Worm (Caenorhabditis elegans) whole organism, young adult: ENCODE measurements around the gene vha-11.

ENCODE experiments used
- C17E4.6 ChIP-seq: fragments of 200-800 bp; sonication (Bioruptor generic); IDR thresholded peaks from 2 replicates; pipeline ENCODE4 v1.3.6; 2022; ENCODE audit warnings: missing genetic modification reagents, missing genetic modification characterization, missing compliant biosample characterization
- F33H1.4 ChIP-seq: fragments of 200-800 bp; sonication (Bioruptor generic); IDR thresholded peaks from 2 replicates; pipeline ENCODE4 v1.3.6; 2022; ENCODE audit warnings: missing genetic modification reagents, missing genetic modification characterization, missing compliant biosample characterization
- K11D2.4 ChIP-seq: fragments of 200-800 bp; sonication (Bioruptor generic); IDR thresholded peaks from 2 replicates; pipeline ENCODE4 v1.3.6; 2022; ENCODE audit warnings: missing genetic modification reagents, missing genetic modification characterization, missing compliant biosample characterization
- akir-1 ChIP-seq: fragments of 200-800 bp; sonication (Bioruptor generic); optimal IDR thresholded peaks from 2 replicates; lab custom pipeline; 2018; ENCODE audit warnings: mild to moderate bottlenecking, missing genetic modification characterization, moderate library complexity, missing compliant biosample characterization
- ama-1 ChIP-seq, 3 experiments: fragments of 150-350 bp in 1 of 3; sonication (generic microtip) in 2 of 3; optimal IDR thresholded peaks; 2 replicates each; lab custom pipeline; 2014 to 2018; ENCODE audit warnings: missing biosample characterization in 2 of 3, missing genetic modification characterization in 2 of 3, missing genetic modification reagents in 2 of 3
- aptf-3 ChIP-seq: fragments of 200-800 bp; sonication (Bioruptor generic); IDR thresholded peaks from 2 replicates; pipeline ENCODE4 v1.3.6; 2022; ENCODE audit warnings: missing genetic modification characterization, missing compliant biosample characterization
- attf-3 ChIP-seq: fragments of 200-800 bp; sonication (Bioruptor generic); conservative IDR thresholded peaks from 2 replicates; pipeline ENCODE4 v1.3.6; 2022; ENCODE audit warnings: missing genetic modification reagents, missing genetic modification characterization, missing compliant biosample characterization
- attf-6 ChIP-seq: fragments of 200-800 bp; sonication (Bioruptor generic); IDR thresholded peaks from 2 replicates; pipeline ENCODE4 v1.3.6; 2022; ENCODE audit warnings: missing genetic modification reagents, missing genetic modification characterization, missing compliant biosample characterization
- ccch-3 ChIP-seq: fragments of 200-800 bp; sonication (Bioruptor generic); optimal IDR thresholded peaks from 2 replicates; lab custom pipeline; 2018; ENCODE audit warnings: mild to moderate bottlenecking, missing genetic modification characterization, missing compliant biosample characterization
- dpl-1 ChIP-seq: fragments of 150-350 bp; optimal IDR thresholded peaks from 2 replicates; lab custom pipeline; 2014; ENCODE audit warnings: missing biosample characterization, missing genetic modification reagents, missing genetic modification characterization
- egl-44 ChIP-seq: fragments of 200-800 bp; sonication (Bioruptor generic); IDR thresholded peaks from 2 replicates; pipeline ENCODE4 v1.3.6; 2022; ENCODE audit warnings: missing genetic modification reagents, missing genetic modification characterization, missing compliant biosample characterization
- egrh-3 ChIP-seq: fragments of 200-800 bp; sonication (Bioruptor generic); IDR thresholded peaks from 2 replicates; pipeline ENCODE4 v1.3.6; 2022; ENCODE audit warnings: missing genetic modification reagents, missing genetic modification characterization, missing compliant biosample characterization
- him-1 ChIP-seq: sonication (generic microtip); optimal IDR thresholded peaks from 2 replicates; lab custom pipeline; 2016; ENCODE audit warnings: missing genotype, missing genetic modification reagents, missing genetic modification characterization, missing compliant biosample characterization
- hmg-1.2 ChIP-seq: fragments of 200-800 bp; sonication (Bioruptor generic); IDR thresholded peaks from 2 replicates; pipeline ENCODE4 v1.3.6; 2022; ENCODE audit warnings: missing genetic modification reagents, missing genetic modification characterization, missing compliant biosample characterization
- hrde-1 ChIP-seq: sonication (generic microtip); optimal IDR thresholded peaks from 2 replicates; lab custom pipeline; 2016; ENCODE audit warnings: missing genetic modification characterization, mild to moderate bottlenecking, missing compliant biosample characterization, moderate library complexity, missing genotype, missing genetic modification reagents, borderline replicate concordance
- hsf-1 ChIP-seq: fragments of 200-800 bp; sonication (Bioruptor generic); IDR thresholded peaks from 2 replicates; pipeline ENCODE4 v1.3.6; 2022; ENCODE audit warnings: missing genetic modification reagents, missing genetic modification characterization, missing compliant biosample characterization
- let-607 ChIP-seq, 2 experiments: fragments of 200-800 bp in 1 of 2; sonication (Bioruptor generic) in 1 of 2; sonication (generic microtip) in 1 of 2; optimal IDR thresholded peaks; 2 replicates each; lab custom pipeline; 2016 to 2018; ENCODE audit warnings: mild to moderate bottlenecking in 2 of 2, missing compliant biosample characterization in 2 of 2, missing genetic modification characterization in 2 of 2, moderate library complexity in 2 of 2, missing genotype in 1 of 2
- lin-26 ChIP-seq: fragments of 200-800 bp; sonication (Bioruptor generic); IDR thresholded peaks from 2 replicates; pipeline ENCODE4 v1.3.6; 2022; ENCODE audit warnings: missing genetic modification reagents, missing genetic modification characterization, missing compliant biosample characterization
- lin-40 ChIP-seq: sonication (generic microtip); optimal IDR thresholded peaks from 2 replicates; lab custom pipeline; 2016; ENCODE audit warnings: missing genetic modification characterization, mild to moderate bottlenecking, missing compliant biosample characterization, missing genotype, missing genetic modification reagents
- lin-54 ChIP-seq: fragments of 200-800 bp; sonication (Bioruptor generic); optimal IDR thresholded peaks from 2 replicates; lab custom pipeline; 2018; ENCODE audit warnings: mild to moderate bottlenecking, missing genetic modification characterization, missing compliant biosample characterization
- lsl-1 ChIP-seq: fragments of 200-800 bp; sonication (Bioruptor generic); optimal IDR thresholded peaks from 2 replicates; lab custom pipeline; 2018; ENCODE audit warnings: mild to moderate bottlenecking, missing genetic modification characterization, moderate library complexity, missing compliant biosample characterization
- madf-6 ChIP-seq: fragments of 200-800 bp; sonication (Bioruptor generic); IDR thresholded peaks from 2 replicates; pipeline ENCODE4 v1.3.6; 2022; ENCODE audit warnings: missing genetic modification reagents, missing genetic modification characterization, missing compliant biosample characterization
- madf-8 ChIP-seq: fragments of 200-800 bp; sonication (Bioruptor generic); conservative IDR thresholded peaks from 2 replicates; pipeline ENCODE4 v1.3.6; 2022; ENCODE audit warnings: missing genetic modification reagents, missing genetic modification characterization, missing compliant biosample characterization
- mcd-1 ChIP-seq: fragments of 200-800 bp; sonication (Bioruptor generic); IDR thresholded peaks from 2 replicates; pipeline ENCODE4 v1.3.6; 2022; ENCODE audit warnings: missing genetic modification reagents, missing genetic modification characterization, missing compliant biosample characterization
- nhr-80 ChIP-seq: sonication (generic microtip); optimal IDR thresholded peaks from 2 replicates; lab custom pipeline; 2016; ENCODE audit warnings: missing genetic modification characterization, missing compliant biosample characterization
- pbrm-1 ChIP-seq: fragments of 200-800 bp; sonication (Bioruptor generic); IDR thresholded peaks from 2 replicates; pipeline ENCODE4 v1.3.6; 2022; ENCODE audit warnings: missing genetic modification reagents, missing genetic modification characterization, missing compliant biosample characterization
- rcor-1 ChIP-seq: fragments of 200-800 bp; sonication (Bioruptor generic); IDR thresholded peaks from 2 replicates; pipeline ENCODE4 v1.3.6; 2022; ENCODE audit warnings: missing genetic modification reagents, missing genetic modification characterization, missing compliant biosample characterization
- repo-1 ChIP-seq: sonication (generic microtip); optimal IDR thresholded peaks from 2 replicates; lab custom pipeline; 2017; ENCODE audit warnings: mild to moderate bottlenecking, missing genetic modification characterization, missing compliant biosample characterization
- sdz-38 ChIP-seq: sonication (generic microtip); optimal IDR thresholded peaks from 2 replicates; lab custom pipeline; 2016; ENCODE audit warnings: missing genotype, missing genetic modification characterization, missing compliant biosample characterization
- sea-2 ChIP-seq: fragments of 200-800 bp; sonication (Bioruptor generic); IDR thresholded peaks from 2 replicates; pipeline ENCODE4 v1.3.6; 2022; ENCODE audit warnings: missing genetic modification characterization, missing compliant biosample characterization
- snpc-1.1 ChIP-seq: sonication (generic microtip); optimal IDR thresholded peaks from 2 replicates; lab custom pipeline; 2017; ENCODE audit warnings: missing genetic modification characterization, mild to moderate bottlenecking, missing compliant biosample characterization, antibody characterized with exemption, moderate library complexity, missing genotype, missing genetic modification reagents; ENCODE audit not compliant: insufficient read depth
- snpc-3.4 ChIP-seq: sonication (generic microtip); optimal IDR thresholded peaks from 2 replicates; lab custom pipeline; 2017; ENCODE audit warnings: missing genetic modification characterization, mild to moderate bottlenecking, missing compliant biosample characterization, antibody characterized with exemption, moderate library complexity, missing genotype, missing genetic modification reagents
- snpc-4 ChIP-seq, 5 experiments: fragments of 150-350 bp in 1 of 5; sonication (generic microtip) in 4 of 5; optimal IDR thresholded peaks; 2 replicates each; lab custom pipeline; 2014 to 2018; ENCODE audit warnings: missing genetic modification characterization in 5 of 5, missing biosample characterization in 3 of 5, antibody characterized with exemption in 2 of 5, mild to moderate bottlenecking in 2 of 5, missing compliant biosample characterization in 2 of 5, missing genotype in 2 of 5, moderate library complexity in 2 of 5, missing genetic modification reagents in 1 of 5
- tlf-1 ChIP-seq: fragments of 200-800 bp; sonication (Bioruptor generic); optimal IDR thresholded peaks from 2 replicates; lab custom pipeline; 2018; ENCODE audit warnings: mild to moderate bottlenecking, missing genetic modification characterization, missing compliant biosample characterization
- xnd-1 ChIP-seq: sonication (generic microtip); optimal IDR thresholded peaks from 2 replicates; lab custom pipeline; 2016; ENCODE audit warnings: missing genotype, missing genetic modification reagents, missing genetic modification characterization, missing compliant biosample characterization
- zfh-2 ChIP-seq: fragments of 200-800 bp; sonication (Bioruptor generic); conservative IDR thresholded peaks from 2 replicates; pipeline ENCODE4 v1.3.6; 2022; ENCODE audit warnings: missing genetic modification reagents, missing genetic modification characterization, missing compliant biosample characterization
- ztf-22 ChIP-seq: fragments of 200-800 bp; sonication (Bioruptor generic); optimal IDR thresholded peaks from 2 replicates; lab custom pipeline; 2018; ENCODE audit warnings: mild to moderate bottlenecking, missing genetic modification characterization, moderate library complexity, missing compliant biosample characterization

The vha-11 gene

DNA sequence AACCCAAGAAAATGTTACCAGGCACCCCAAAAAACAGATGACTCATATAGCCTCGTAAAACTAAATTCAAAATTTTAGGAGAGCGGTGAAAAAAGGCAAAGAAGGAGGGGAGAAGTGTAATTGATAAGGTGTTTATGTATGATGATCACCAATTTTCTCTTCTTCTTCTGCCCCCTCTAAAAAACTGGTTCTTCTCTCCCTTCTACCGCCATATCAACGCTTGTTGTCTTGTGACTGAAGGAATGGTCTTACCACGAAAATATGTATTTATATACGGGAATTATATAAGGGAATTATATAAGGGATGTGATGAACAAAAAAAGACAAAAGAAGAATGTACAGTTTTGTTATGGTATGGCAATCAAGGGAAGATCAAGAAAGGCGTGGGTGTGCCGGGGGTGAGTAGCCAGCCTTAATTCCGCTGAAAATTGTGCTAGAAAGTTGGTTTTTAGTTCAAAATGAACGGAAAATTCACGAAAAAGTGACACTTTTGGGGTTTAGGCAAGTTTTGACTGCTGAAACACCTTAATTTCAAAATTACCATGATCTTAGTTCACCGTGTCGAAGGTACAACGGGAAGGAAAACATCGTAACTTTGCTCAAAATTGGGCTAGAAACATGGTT is 32.9 kb downstream of the vha-11 start (continued):
- TF ChIP-seq repo-1 (no peak), akir-1 (no peak), nhr-80 (tag; lab: Kevin White, UChicago) (peak; percentile 86), hmg-1.2 (GFP tag; lab: Robert Waterston, UW) (no peak), C17E4.6 (no peak), attf-6 (GFP tag; lab: Robert Waterston, UW) (no peak), attf-3 (GFP tag; lab: Robert Waterston, UW) (no peak), K11D2.4 (GFP tag; lab: Robert Waterston, UW) (no peak), ccch-3 (GFP tag; lab: Kevin White, UChicago) (no peak), ztf-22 (no peak), ama-1 (optimal IDR thresholded peaks at IDR 0.05; lab: Kevin White, UChicago) (peak; percentile 65), ama-1 (GFP tag; optimal IDR thresholded peaks at IDR 0.05; lab: Kevin White, UChicago) (no peak), snpc-3.4 (no peak), egrh-3 (GFP tag; lab: Robert Waterston, UW) (peak; percentile 41; the same call in 1 of the 2 replicates), lin-26 (GFP tag; lab: Robert Waterston, UW) (no peak), dpl-1 (GFP tag; lab: Kevin White, UChicago) (no peak), tlf-1 (GFP tag; lab: Kevin White, UChicago) (no peak), sea-2 (GFP tag; lab: Robert Waterston, UW) (no peak), rcor-1 (GFP tag; lab: Robert Waterston, UW) (no peak), madf-8 (no peak), zfh-2 (GFP tag; lab: Robert Waterston, UW) (no peak), pbrm-1 (no peak), let-607 (tag; optimal IDR thresholded peaks at IDR 0.05; lab: Kevin White, UChicago) (peak in 1 of 2 experiments; percentile 3), snpc-1.1 (no peak)

- TF ChIP-seq xnd-1 (tag; lab: Kevin White, UChicago), result peak; percentile 68
- TF ChIP-seq madf-8, result peak; percentile 17; the same call in 1 of the 2 replicates
- TF ChIP-seq mcd-1, result peak; percentile 33; the same call in 1 of the 2 replicates
- peak; percentile 58 for TF ChIP-seq lsl-1 (GFP tag; lab: Kevin White, UChicago)
- peak; percentile 67 for TF ChIP-seq madf-6
These were observed 37.8 kb downstream of the vha-11 start for ce11 chrIV:2276543-2276942.

DNA sequence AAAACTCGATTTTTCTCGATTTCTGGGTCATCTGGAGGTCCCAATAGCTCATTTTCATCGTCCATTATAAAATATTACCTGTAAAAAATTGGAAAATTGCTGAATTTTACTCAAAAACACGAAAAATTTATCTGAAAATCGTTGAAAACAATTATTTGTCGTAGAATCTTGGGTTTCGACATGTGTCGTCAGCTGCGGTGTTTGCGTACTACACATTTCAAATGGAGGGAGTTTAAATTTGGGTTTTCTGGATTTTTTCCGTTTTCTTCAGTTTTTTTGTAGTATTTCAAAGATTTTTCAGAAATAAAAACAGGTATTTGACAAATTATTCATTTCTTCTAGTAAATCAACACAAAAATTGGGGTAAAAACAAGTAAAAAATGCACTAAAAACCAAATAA is 38.8 kb downstream of the vha-11 start, which contains the start of gene M70.5:
Gene M70.5, minus strand, starts transcription at position 78 of the 400 bp plus-strand sequence.
- TF ChIP-seq F33H1.4 (peak; percentile 62), mcd-1 (peak; percentile 53; the same call in 1 of the 2 replicates), lin-54 (peak; percentile 61)

- TF ChIP-seq him-1 (tag; lab: Kevin White, UChicago), result no peak
- TF ChIP-seq attf-3 (GFP tag; lab: Robert Waterston, UW), result no peak
- TF ChIP-seq lin-40, result no peak
- no peak for TF ChIP-seq sdz-38 (tag; lab: Kevin White, UChicago)
- no peak for TF ChIP-seq aptf-3 (GFP tag; lab: Robert Waterston, UW)
- TF ChIP-seq hsf-1 (GFP tag; lab: Robert Waterston, UW), result no peak
- no peak for TF ChIP-seq snpc-4 (GFP tag; optimal IDR thresholded peaks at IDR 0.05; lab: Kevin White, UChicago)
- TF ChIP-seq snpc-4 (tag; optimal IDR thresholded peaks at IDR 0.05; lab: Kevin White, UChicago), result no peak
- TF ChIP-seq hrde-1 (tag; lab: Kevin White, UChicago), result no peak
- TF ChIP-seq egl-44, result no peak
These were observed 50.8 kb downstream of the vha-11 start, which contains the start of gene famp-1 for ce11 chrIV:2263564-2263963. TSS of gene famp-1 (minus strand) at chrIV:2263664.
